Fruit fly (Drosophila melanogaster) whole organism: Measurements from ENCODE around the gene CG33514.

Experiments used
- CG8478 ChIP-seq: fragments of >200 bp; optimal IDR thresholded peaks from 2 replicates; lab custom pipeline; 2018; ENCODE audit warnings: inconsistent platforms
- Dll ChIP-seq: fragments of >200 bp; optimal IDR thresholded peaks from 2 replicates; lab custom pipeline; 2017
- EcR ChIP-seq, 2 experiments: fragments of >200 bp; optimal IDR thresholded peaks; 2 replicates each; lab custom pipeline; 2017; ENCODE audit warnings: missing biosample characterization in 2 of 2, missing genetic modification characterization in 2 of 2, missing genetic modification reagents in 2 of 2
- pan ChIP-seq: fragments of >200 bp; optimal IDR thresholded peaks from 2 replicates; lab custom pipeline; 2017
- psq ChIP-seq: fragments of >200 bp; optimal IDR thresholded peaks from 2 replicates; lab custom pipeline; 2017
- usp ChIP-seq: fragments of >200 bp; optimal IDR thresholded peaks from 2 replicates; lab custom pipeline; 2017; ENCODE audit warnings: missing biosample characterization, missing genetic modification characterization, mixed read lengths

CG33514 gene

DNA sequence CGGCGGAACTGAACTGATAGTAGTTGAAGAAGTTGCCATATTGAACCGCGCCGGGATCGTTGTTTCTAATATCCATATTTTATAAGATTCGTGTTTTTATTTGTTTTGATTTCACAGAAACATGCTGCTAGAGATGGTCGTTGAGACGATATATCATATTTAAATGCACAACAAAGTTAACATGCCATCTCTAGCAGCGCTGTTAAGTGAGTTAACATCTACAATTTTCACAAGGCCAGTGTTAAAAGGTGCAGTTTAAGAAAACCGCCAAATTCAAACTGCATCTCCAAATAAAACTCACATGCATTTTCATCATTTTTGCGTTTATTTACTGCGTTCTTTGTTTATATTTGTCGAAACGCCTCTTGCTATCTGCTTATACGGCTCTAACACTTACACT is 2.1 kb downstream of the CG33514 start, which contains the start of gene CG11342:
TSS of gene CG11342 (minus strand) at position 120 of the 400 bp plus-strand sequence.
- TF ChIP-seq Dll (lab: Kevin White, UChicago), result no peak
- TF ChIP-seq usp (GFP tag; lab: Kevin White, UChicago), result no peak
- TF ChIP-seq EcR (GFP tag; optimal IDR thresholded peaks at IDR 0.05; lab: Kevin White, UChicago), result no peak
- TF ChIP-seq CG8478 (lab: Kevin White, UChicago), result no peak
- no peak for TF ChIP-seq psq (lab: Kevin White, UChicago)
- no peak for TF ChIP-seq pan (lab: Kevin White, UChicago)

DNA sequence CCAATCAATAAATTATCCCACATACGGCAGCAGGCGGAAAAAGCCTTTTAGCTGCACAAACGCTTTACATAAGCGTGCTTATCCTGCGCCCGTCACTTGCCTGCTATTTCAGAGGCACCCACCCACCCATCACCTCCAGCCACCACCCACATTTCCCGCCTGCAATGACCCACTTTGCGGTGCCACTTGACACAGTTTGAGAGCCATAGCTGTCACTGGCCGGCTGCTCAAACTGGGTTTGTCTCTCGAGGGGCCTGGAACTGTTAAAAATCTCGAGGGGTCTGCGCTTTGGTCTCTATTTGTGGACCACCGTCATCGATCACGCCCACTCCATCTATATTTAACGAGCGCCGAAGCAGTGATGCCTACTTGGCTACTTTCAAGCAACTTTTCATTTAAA is 6.7 kb downstream of the CG33514 start:
- TF ChIP-seq EcR (GFP tag; optimal IDR thresholded peaks at IDR 0.05; lab: Kevin White, UChicago) (no peak), pan (lab: Kevin White, UChicago) (no peak), usp (GFP tag; lab: Kevin White, UChicago) (no peak), CG8478 (lab: Kevin White, UChicago) (no peak), Dll (lab: Kevin White, UChicago) (no peak), psq (lab: Kevin White, UChicago) (no peak)

DNA sequence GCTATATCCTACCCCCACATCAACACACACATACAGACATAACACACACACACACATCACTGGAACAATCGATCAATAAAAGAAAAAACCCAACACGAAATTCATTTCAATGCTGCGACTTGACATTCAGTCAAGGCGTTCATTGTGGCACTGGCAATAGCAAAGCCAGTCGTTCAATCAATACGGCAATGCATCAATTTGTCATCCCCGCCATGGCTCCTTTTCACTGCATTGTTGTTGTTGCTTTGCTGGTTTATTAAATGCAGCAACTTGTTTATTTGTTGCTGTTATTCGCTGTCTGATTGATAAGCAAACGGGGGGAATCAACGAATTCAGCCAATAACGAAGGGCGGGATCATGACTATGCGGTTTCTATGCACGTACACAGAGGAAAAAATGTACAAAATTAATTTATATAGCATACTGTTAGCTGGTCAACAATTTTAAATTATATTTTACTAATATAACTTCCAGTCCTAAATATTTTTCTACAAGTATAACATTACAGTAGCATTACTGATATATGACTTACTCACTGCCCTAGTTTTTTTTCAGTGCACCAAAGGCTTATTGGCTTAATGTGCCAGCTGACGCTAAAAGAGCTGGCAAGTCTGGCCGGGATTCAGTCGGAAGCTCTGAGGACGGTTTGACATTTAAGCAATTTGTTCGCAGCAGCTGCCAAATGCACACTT is 10.6 kb downstream of the CG33514 start:
- TF ChIP-seq Dll (lab: Kevin White, UChicago) (no peak), psq (lab: Kevin White, UChicago) (no peak), CG8478 (lab: Kevin White, UChicago) (no peak), EcR (GFP tag; optimal IDR thresholded peaks at IDR 0.05; lab: Kevin White, UChicago) (no peak), pan (lab: Kevin White, UChicago) (no peak), usp (GFP tag; lab: Kevin White, UChicago) (no peak)

dm6 chr3L:4377496-4377895 is 12.3 kb downstream of the CG33514 start:
- TF ChIP-seq usp (GFP tag; lab: Kevin White, UChicago) (no peak), Dll (lab: Kevin White, UChicago) (no peak), pan (lab: Kevin White, UChicago) (no peak)

- TF ChIP-seq CG8478 (lab: Kevin White, UChicago), result no peak
- TF ChIP-seq EcR (GFP tag; optimal IDR thresholded peaks at IDR 0.05; lab: Kevin White, UChicago), result no peak
- TF ChIP-seq Dll (lab: Kevin White, UChicago), result no peak
Observed at dm6 chr3L:4378895-4379294, 13.7 kb downstream of the CG33514 start.

- TF ChIP-seq pan (lab: Kevin White, UChicago), result no peak
- TF ChIP-seq Dll (lab: Kevin White, UChicago), result peak; percentile 41
Observed at dm6 chr3L:4380231-4380645, 15.0 kb downstream of the CG33514 start, which contains the start of gene DopEcR. DopEcR (minus strand) TSS chr3L:4380387.

- TF ChIP-seq EcR (GFP tag; optimal IDR thresholded peaks at IDR 0.05; lab: Kevin White, UChicago), result no peak
- no peak for TF ChIP-seq Dll (lab: Kevin White, UChicago)
- TF ChIP-seq psq (lab: Kevin White, UChicago), result no peak
- TF ChIP-seq CG8478 (lab: Kevin White, UChicago), result no peak
- TF ChIP-seq pan (lab: Kevin White, UChicago), result no peak
- TF ChIP-seq usp (GFP tag; lab: Kevin White, UChicago), result no peak
Observed at dm6 chr3L:4381529-4381928, 16.3 kb downstream of the CG33514 start, which contains the start of gene CG32240. CG32240 (minus strand) TSS chr3L:4381629.

DNA sequence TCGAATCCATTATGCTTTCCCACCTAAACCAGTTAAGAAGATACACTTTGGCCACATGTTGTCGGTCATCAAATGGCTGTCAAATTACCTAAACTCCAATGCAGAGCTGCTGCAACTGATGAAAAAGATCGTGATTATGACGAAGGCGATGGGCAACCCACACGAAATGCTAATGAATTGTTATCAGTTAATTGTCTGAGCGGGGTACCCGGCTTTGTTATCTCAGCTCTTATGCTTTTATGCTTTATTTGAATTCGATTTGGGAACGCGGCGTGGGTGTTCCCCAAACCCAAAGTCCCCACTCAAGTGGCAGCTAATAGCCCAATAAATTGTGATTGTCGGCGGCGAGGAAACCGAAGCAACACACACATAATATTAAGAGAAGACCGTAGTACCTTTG is 17.3 kb downstream of the CG33514 start:
- no peak for TF ChIP-seq psq (lab: Kevin White, UChicago)
- no peak for TF ChIP-seq pan (lab: Kevin White, UChicago)
- TF ChIP-seq EcR (GFP tag; optimal IDR thresholded peaks at IDR 0.05; lab: Kevin White, UChicago), result no peak
- TF ChIP-seq usp (GFP tag; lab: Kevin White, UChicago), result no peak
- no peak for TF ChIP-seq CG8478 (lab: Kevin White, UChicago)
- TF ChIP-seq Dll (lab: Kevin White, UChicago), result no peak

DNA sequence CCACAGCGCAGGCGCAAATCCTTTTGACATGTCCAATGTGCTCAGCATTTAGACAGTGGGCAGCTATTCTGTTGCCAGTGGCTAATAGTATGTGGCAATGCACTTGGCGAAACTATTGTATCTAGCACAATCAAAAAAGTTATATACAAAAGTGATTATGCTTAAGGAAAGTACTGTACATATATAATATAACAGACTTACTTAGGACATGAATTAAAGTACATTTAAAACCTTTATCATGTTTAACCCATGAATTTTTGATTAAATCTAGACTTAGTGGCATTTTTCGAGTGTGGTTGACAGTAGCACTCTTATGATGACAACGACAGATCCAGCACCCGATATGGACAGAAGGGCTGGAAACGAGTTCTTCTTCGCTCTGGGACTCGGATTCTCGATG is 17.9 kb downstream of the CG33514 start:
- TF ChIP-seq pan (lab: Kevin White, UChicago) (no peak), Dll (lab: Kevin White, UChicago) (no peak), usp (GFP tag; lab: Kevin White, UChicago) (no peak), psq (lab: Kevin White, UChicago) (no peak), CG8478 (lab: Kevin White, UChicago) (no peak), EcR (GFP tag; optimal IDR thresholded peaks at IDR 0.05; lab: Kevin White, UChicago) (no peak)

DNA sequence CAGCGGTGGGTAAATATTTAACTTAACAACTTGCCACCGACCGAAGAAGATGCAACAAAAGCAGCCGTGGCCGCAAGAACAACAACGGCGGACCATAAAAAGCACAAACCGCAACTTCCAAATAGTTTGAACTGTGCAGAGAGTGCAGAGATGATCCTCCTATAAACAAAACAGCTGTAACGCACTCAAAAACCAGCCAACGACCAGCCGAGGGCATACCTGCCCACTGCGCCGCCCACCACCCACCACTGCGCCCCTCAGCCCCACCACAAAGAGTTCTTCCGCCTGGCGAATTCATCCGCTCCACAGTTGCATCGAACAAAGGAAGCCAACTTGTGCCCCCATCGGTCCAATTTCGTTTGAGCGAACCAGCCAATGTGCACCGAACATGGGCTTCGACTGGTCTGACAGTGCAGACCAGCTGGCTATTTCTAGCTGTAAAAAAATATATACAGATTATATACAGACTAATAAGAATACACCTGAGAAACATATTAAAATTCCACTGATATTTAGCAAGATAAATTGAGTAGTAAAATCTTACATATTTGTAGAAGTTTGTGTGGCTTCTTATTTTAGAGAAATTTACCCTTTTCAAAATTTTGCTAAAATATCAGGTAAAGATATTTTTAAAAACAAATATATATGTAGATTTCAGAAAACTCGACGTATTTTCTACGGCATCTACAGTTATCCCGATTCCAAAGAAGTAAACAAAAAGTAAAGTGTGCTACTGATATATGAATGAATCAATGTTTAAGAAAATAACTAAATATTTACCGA is 18.5 kb downstream of the CG33514 start:
- TF ChIP-seq psq (lab: Kevin White, UChicago) (no peak), usp (GFP tag; lab: Kevin White, UChicago) (no peak), CG8478 (lab: Kevin White, UChicago) (no peak), EcR (GFP tag; optimal IDR thresholded peaks at IDR 0.05; lab: Kevin White, UChicago) (no peak), pan (lab: Kevin White, UChicago) (no peak), Dll (lab: Kevin White, UChicago) (no peak)

dm6 chr3L:4384326-4384662 is 19.1 kb downstream of the CG33514 start, which contains the start of gene slow:
slow (plus strand) TSS chr3L:4384442.
- TF ChIP-seq pan (lab: Kevin White, UChicago) (no peak), usp (GFP tag; lab: Kevin White, UChicago) (no peak), psq (lab: Kevin White, UChicago) (no peak), CG8478 (lab: Kevin White, UChicago) (no peak), EcR (GFP tag; optimal IDR thresholded peaks at IDR 0.05; lab: Kevin White, UChicago) (no peak), Dll (lab: Kevin White, UChicago) (no peak)
